Fruit fly (Drosophila melanogaster) whole organism, embryonic: ENCODE measurements around the gene slam.

Experiments
- B-H1 ChIP-seq: fragments of 200-800 bp; sonication (Bioruptor generic); IDR thresholded peaks from 3 replicates; pipeline ENCODE4 v1.3.6; 2022; ENCODE audit warnings: missing biosample characterization, missing genetic modification characterization
- Bdp1 ChIP-seq: fragments of 200-800 bp; sonication (Bioruptor generic); optimal IDR thresholded peaks from 3 replicates; lab custom pipeline; 2016; ENCODE audit warnings: missing biosample characterization, missing genetic modification characterization
- CG14965 ChIP-seq: fragments of 200-800 bp; sonication (Bioruptor generic); optimal IDR thresholded peaks from 2 replicates; lab custom pipeline; 2016; ENCODE audit warnings: missing biosample characterization, missing genetic modification characterization, borderline replicate concordance
- CG15269 ChIP-seq: fragments of 200-800 bp; sonication (Bioruptor generic); optimal IDR thresholded peaks from 2 replicates; lab custom pipeline; 2018; ENCODE audit warnings: missing biosample characterization, mild to moderate bottlenecking, missing genetic modification characterization, moderate library complexity
- CG15514 ChIP-seq: fragments of 200-800 bp; sonication (Bioruptor generic); optimal IDR thresholded peaks from 3 replicates; lab custom pipeline; 2017; ENCODE audit warnings: missing biosample characterization, missing genetic modification characterization, mild to moderate bottlenecking, moderate library complexity, missing genetic modification reagents
- CG16779 ChIP-seq: fragments of 200-800 bp; sonication (Bioruptor generic); IDR thresholded peaks from 2 replicates; pipeline ENCODE4 v1.3.6; 2022; ENCODE audit warnings: missing biosample characterization, missing genetic modification characterization
- CG16813 ChIP-seq: fragments of 200-800 bp; sonication (Bioruptor generic); IDR thresholded peaks from 3 replicates; pipeline ENCODE4 v1.3.6; 2022; ENCODE audit warnings: missing biosample characterization, missing genetic modification characterization; ENCODE audit not compliant: partially characterized antibody
- CG16815 ChIP-seq: fragments of 200-800 bp; sonication (Bioruptor generic); optimal IDR thresholded peaks from 3 replicates; lab custom pipeline; 2017; ENCODE audit warnings: missing biosample characterization, mild to moderate bottlenecking, missing genetic modification characterization
- CG16863 ChIP-seq: fragments of 200-800 bp; sonication (Bioruptor generic); optimal IDR thresholded peaks from 3 replicates; lab custom pipeline; 2016; ENCODE audit warnings: missing biosample characterization, missing genetic modification characterization
- CG2120 ChIP-seq: fragments of 200-800 bp; sonication (Bioruptor generic); optimal IDR thresholded peaks from 3 replicates; lab custom pipeline; 2016; ENCODE audit warnings: missing biosample characterization, missing genetic modification characterization
- CG2199 ChIP-seq: fragments of 200-800 bp; sonication (Bioruptor generic); IDR thresholded peaks from 3 replicates; pipeline ENCODE4 v1.3.6; 2022; ENCODE audit warnings: missing biosample characterization, missing genetic modification characterization
- CG3847 ChIP-seq: fragments of 200-800 bp; sonication (Bioruptor generic); IDR thresholded peaks from 2 replicates; pipeline ENCODE4 v1.3.6; 2022; ENCODE audit warnings: missing biosample characterization, missing genetic modification characterization
- CG4730 ChIP-seq: fragments of 200-800 bp; sonication (Bioruptor generic); IDR thresholded peaks from 2 replicates; pipeline ENCODE4 v1.3.6; 2022; ENCODE audit warnings: missing biosample characterization, missing genetic modification characterization
- CG4854 ChIP-seq: fragments of 200-800 bp; sonication (Bioruptor generic); optimal IDR thresholded peaks from 2 replicates; lab custom pipeline; 2016; ENCODE audit warnings: missing biosample characterization, missing genetic modification characterization, inconsistent platforms
- CG7839 ChIP-seq: fragments of 200-800 bp; sonication (Bioruptor generic); optimal IDR thresholded peaks from 3 replicates; lab custom pipeline; 2018; ENCODE audit warnings: missing biosample characterization, mild to moderate bottlenecking, missing genetic modification characterization, moderate library complexity
- CG8089 ChIP-seq: fragments of 200-800 bp; sonication (Bioruptor generic); optimal IDR thresholded peaks from 3 replicates; lab custom pipeline; 2016; ENCODE audit warnings: missing biosample characterization, missing genetic modification characterization
- CG8388 ChIP-seq: fragments of 200-800 bp; sonication (Bioruptor generic); optimal IDR thresholded peaks from 2 replicates; lab custom pipeline; 2019; ENCODE audit warnings: missing biosample characterization, mild to moderate bottlenecking, missing genetic modification characterization, moderate library complexity
- CG8924 ChIP-seq: fragments of 200-800 bp; optimal IDR thresholded peaks from 3 replicates; lab custom pipeline; 2019; ENCODE audit warnings: missing biosample characterization, mild to moderate bottlenecking, missing genetic modification characterization, moderate library complexity
- CG9817 ChIP-seq: fragments of 200-800 bp; sonication (Bioruptor generic); optimal IDR thresholded peaks from 2 replicates; lab custom pipeline; 2018; ENCODE audit warnings: missing biosample characterization, mild to moderate bottlenecking, missing genetic modification characterization, moderate library complexity
- CkIIα-i1 ChIP-seq: fragments of 200-800 bp; sonication (Bioruptor generic); IDR thresholded peaks from 2 replicates; pipeline ENCODE4 v1.3.6; 2022; ENCODE audit warnings: missing biosample characterization, missing genetic modification characterization
- D19A ChIP-seq: fragments of 200-800 bp; optimal IDR thresholded peaks from 3 replicates; lab custom pipeline; 2019; ENCODE audit warnings: missing biosample characterization, mild to moderate bottlenecking, missing genetic modification characterization, moderate library complexity
- ERR ChIP-seq: fragments of 200-800 bp; sonication (Bioruptor generic); optimal IDR thresholded peaks from 2 replicates; lab custom pipeline; 2016; ENCODE audit warnings: missing biosample characterization, missing genetic modification characterization
- Jarid2 ChIP-seq: fragments of 200-800 bp; sonication (Bioruptor generic); optimal IDR thresholded peaks from 3 replicates; lab custom pipeline; 2017; ENCODE audit warnings: mild to moderate bottlenecking, missing biosample characterization, missing genetic modification reagents, missing genetic modification characterization
- Med ChIP-seq: fragments of 200-800 bp; sonication (Bioruptor generic); peaks from one replicate; lab custom pipeline; 2016; ENCODE audit warnings: missing biosample characterization, missing genetic modification characterization, mild to moderate bottlenecking, inconsistent platforms, moderate library complexity
- Mes4 ChIP-seq: fragments of 200-800 bp; sonication (Bioruptor generic); optimal IDR thresholded peaks from 2 replicates; lab custom pipeline; 2016; ENCODE audit warnings: missing biosample characterization, missing genetic modification characterization
- Mrtf ChIP-seq: fragments of 200-800 bp; sonication (Bioruptor generic); IDR thresholded peaks from 3 replicates; pipeline ENCODE4 v1.3.6; 2022; ENCODE audit warnings: missing biosample characterization, missing genetic modification characterization
- NC2β ChIP-seq: fragments of 200-800 bp; sonication (Bioruptor generic); optimal IDR thresholded peaks from 2 replicates; lab custom pipeline; 2016; ENCODE audit warnings: missing biosample characterization, missing genetic modification characterization
- Spps ChIP-seq: fragments of 200-800 bp; sonication (Bioruptor generic); optimal IDR thresholded peaks from 2 replicates; lab custom pipeline; 2018; ENCODE audit warnings: missing biosample characterization, mild to moderate bottlenecking, missing genetic modification characterization
- al ChIP-seq: fragments of 200-800 bp; sonication (Bioruptor generic); IDR thresholded peaks from 2 replicates; pipeline ENCODE4 v1.3.6; 2022; ENCODE audit warnings: missing biosample characterization, missing genetic modification characterization
- bbx ChIP-seq: fragments of 200-800 bp; sonication (Bioruptor generic); IDR thresholded peaks from 2 replicates; pipeline ENCODE4 v1.3.6; 2022; ENCODE audit warnings: missing biosample characterization, missing genetic modification characterization; ENCODE audit not compliant: partially characterized antibody
- btn ChIP-seq: fragments of 200-800 bp; sonication (Bioruptor generic); optimal IDR thresholded peaks from 2 replicates; lab custom pipeline; 2016; ENCODE audit warnings: missing biosample characterization, missing genetic modification characterization
- da ChIP-seq: fragments of 200-800 bp; sonication (Bioruptor generic); optimal IDR thresholded peaks from 2 replicates; lab custom pipeline; 2016; ENCODE audit warnings: missing biosample characterization, missing genetic modification characterization
- en ChIP-seq: fragments of 200-800 bp; sonication (Bioruptor generic); optimal IDR thresholded peaks from 2 replicates; lab custom pipeline; 2016; ENCODE audit warnings: missing biosample characterization, missing genetic modification characterization
- ftz-f1 ChIP-seq: fragments of 200-800 bp; sonication (Bioruptor generic); optimal IDR thresholded peaks from 2 replicates; lab custom pipeline; 2016; ENCODE audit warnings: missing biosample characterization, missing genetic modification characterization
- gem ChIP-seq: fragments of 200-800 bp; sonication (Bioruptor generic); optimal IDR thresholded peaks from 2 replicates; lab custom pipeline; 2019; ENCODE audit warnings: missing biosample characterization, mild to moderate bottlenecking, missing genetic modification characterization, moderate library complexity
- gt ChIP-seq: fragments of 200-800 bp; sonication (Bioruptor generic); IDR thresholded peaks from 2 replicates; pipeline ENCODE4 v1.3.6; 2022; ENCODE audit warnings: missing biosample characterization, missing genetic modification characterization
- hb ChIP-seq: fragments of 200-800 bp; sonication (Bioruptor generic); IDR thresholded peaks from 3 replicates; pipeline ENCODE4 v1.3.6; 2022; ENCODE audit warnings: missing biosample characterization, missing genetic modification characterization; ENCODE audit not compliant: partially characterized antibody
- ind ChIP-seq: fragments of 200-800 bp; sonication (Bioruptor generic); optimal IDR thresholded peaks from 3 replicates; lab custom pipeline; 2016; ENCODE audit warnings: missing biosample characterization, missing genetic modification characterization
- inv ChIP-seq: fragments of 200-800 bp; sonication (Bioruptor generic); IDR thresholded peaks from 2 replicates; pipeline ENCODE4 v1.3.6; 2022; ENCODE audit warnings: missing biosample characterization, missing genetic modification characterization; ENCODE audit not compliant: partially characterized antibody
- jing ChIP-seq: fragments of 200-800 bp; sonication (Bioruptor generic); optimal IDR thresholded peaks from 2 replicates; lab custom pipeline; 2018; ENCODE audit warnings: missing biosample characterization, mild to moderate bottlenecking, missing genetic modification characterization
- jumu ChIP-seq: fragments of 200-800 bp; sonication (Bioruptor generic); optimal IDR thresholded peaks from 3 replicates; lab custom pipeline; 2016; ENCODE audit warnings: missing biosample characterization, missing genetic modification characterization
- lov ChIP-seq, 2 experiments: fragments of 200-800 bp in 1 of 2; fragments of >200 bp in 1 of 2; sonication (Bioruptor generic) in 1 of 2; IDR thresholded peaks in 1 of 2; optimal IDR thresholded peaks in 1 of 2; 2 replicates in 1 of 2; 3 replicates in 1 of 2; pipeline versions ENCODE4 v1.3.6 to Lab custom; 2017 to 2022; ENCODE audit warnings: missing biosample characterization in 1 of 2, missing genetic modification characterization in 1 of 2
- nom ChIP-seq: fragments of 200-800 bp; sonication (Bioruptor generic); optimal IDR thresholded peaks from 2 replicates; lab custom pipeline; 2017; ENCODE audit warnings: missing biosample characterization, missing genetic modification characterization, mild to moderate bottlenecking, moderate library complexity, missing genetic modification reagents
- pho ChIP-seq: fragments of 200-800 bp; sonication (Bioruptor generic); optimal IDR thresholded peaks from 2 replicates; lab custom pipeline; 2016; ENCODE audit warnings: missing biosample characterization, missing genetic modification characterization
- pita ChIP-seq: fragments of 200-800 bp; sonication (Bioruptor generic); optimal IDR thresholded peaks from 2 replicates; lab custom pipeline; 2017; ENCODE audit warnings: missing biosample characterization, mild to moderate bottlenecking, missing genetic modification characterization
- row ChIP-seq: fragments of 200-800 bp; sonication (Bioruptor generic); IDR thresholded peaks from 3 replicates; pipeline ENCODE4 v1.3.6; 2022; ENCODE audit warnings: missing biosample characterization, missing genetic modification characterization
- seq ChIP-seq: fragments of 200-800 bp; sonication (Bioruptor generic); IDR thresholded peaks from 2 replicates; pipeline ENCODE4 v1.3.6; 2022; ENCODE audit warnings: missing biosample characterization, missing genetic modification characterization
- sima ChIP-seq: fragments of 200-800 bp; sonication (Bioruptor generic); optimal IDR thresholded peaks from 2 replicates; lab custom pipeline; 2016; ENCODE audit warnings: missing biosample characterization, missing genetic modification characterization
- tna ChIP-seq: fragments of 200-800 bp; sonication (Bioruptor generic); IDR thresholded peaks from 2 replicates; pipeline ENCODE4 v1.3.6; 2022; ENCODE audit warnings: missing biosample characterization, missing genetic modification characterization; ENCODE audit not compliant: partially characterized antibody
- wor ChIP-seq: fragments of 200-800 bp; sonication (Bioruptor generic); IDR thresholded peaks from 2 replicates; pipeline ENCODE4 v1.3.6; 2022; ENCODE audit warnings: missing biosample characterization, missing genetic modification characterization

Gene slam

DNA sequence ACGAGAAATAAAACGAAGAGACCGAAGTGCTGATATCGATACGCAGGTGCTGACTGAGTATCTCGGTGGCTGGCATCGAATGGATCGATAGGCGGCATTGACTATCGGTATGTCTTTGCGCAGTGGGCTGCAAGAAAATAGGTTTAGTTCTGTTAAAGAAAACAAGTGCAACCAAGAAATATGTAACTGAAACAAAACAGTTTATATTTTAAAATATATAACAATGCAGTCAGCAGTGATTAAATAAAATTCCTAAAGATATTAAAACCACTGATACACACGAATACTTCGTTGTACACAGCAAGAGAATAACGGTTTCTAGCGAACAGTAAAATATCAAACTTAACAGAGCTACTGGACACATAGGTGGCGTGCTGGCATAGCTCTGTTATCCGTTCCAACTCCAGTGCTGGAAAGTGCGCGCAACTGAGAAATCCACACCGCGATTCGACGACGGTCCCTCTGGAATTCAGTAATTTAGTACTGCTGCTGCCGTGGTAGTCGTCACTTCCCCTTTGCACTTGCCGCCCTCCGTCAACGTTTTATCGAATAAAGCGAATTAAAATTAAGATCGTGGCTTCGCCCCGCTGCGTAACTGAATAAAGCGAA lies 33.7 kb upstream of the slam start, which contains the start of the genes Pez and Cpr (continued):
- TF ChIP-seq Mrtf (GFP tag; lab: Robert Waterston, UW) (no peak; the same call in 2 of the 3 replicates), CG3847 (GFP tag; lab: Robert Waterston, UW) (peak; percentile 66), CG8089 (GFP tag; lab: Kevin White, UChicago) (no peak), en (GFP tag; lab: Kevin White, UChicago) (no peak), nom (GFP tag; lab: Kevin White, UChicago) (no peak), CG2120 (GFP tag; lab: Kevin White, UChicago) (peak; percentile 56), bbx (peak; percentile 82), NC2β (GFP tag; lab: Kevin White, UChicago) (peak; percentile 36), CG15514 (peak; percentile 68), CG8924 (tag; lab: Kevin White, UChicago) (peak; percentile 49), CG15269 (no peak), Spps (tag; lab: Kevin White, UChicago) (no peak), jing (GFP tag; lab: Kevin White, UChicago) (no peak), btn (peak; percentile 17), CG8388 (no peak), CG4854 (GFP tag; lab: Kevin White, UChicago) (no peak), B-H1 (GFP tag; lab: Robert Waterston, UW) (peak; percentile 15; the same call in 2 of the 3 replicates), CkIIα-i1 (GFP tag; lab: Robert Waterston, UW) (no peak), ERR (GFP tag; lab: Kevin White, UChicago) (no peak), pita (no peak), da (GFP tag; lab: Kevin White, UChicago) (no peak), CG9817 (peak; percentile 23), seq (GFP tag; lab: Robert Waterston, UW) (no peak), al (GFP tag; lab: Robert Waterston, UW) (peak; percentile 10; the same call in 1 of the 2 replicates), CG2199 (GFP tag; lab: Robert Waterston, UW) (no peak), Bdp1 (GFP tag; lab: Kevin White, UChicago) (no peak), ind (GFP tag; lab: Kevin White, UChicago) (peak; percentile 37), inv (peak; percentile 68), Med (peak; percentile 97), ftz-f1 (no peak), CG16863 (peak; percentile 67), row (GFP tag; lab: Robert Waterston, UW) (no peak), gt (GFP tag; lab: Robert Waterston, UW) (0 out of 2 replicates have a peak, but pooled peaks have one; percentile 25), CG14965 (no peak), hb (GFP tag; lab: Robert Waterston, UW) (peak; percentile 73; the same call in 2 of the 3 replicates), D19A (tag; lab: Kevin White, UChicago) (no peak), tna (GFP tag; lab: Robert Waterston, UW) (peak; percentile 23; the same call in 1 of the 2 replicates), CG16779 (GFP tag; lab: Robert Waterston, UW) (no peak), sima (GFP tag; lab: Kevin White, UChicago) (no peak), lov (optimal IDR thresholded peaks at IDR 0.05; lab: Kevin White, UChicago) (no peak), lov (GFP tag; IDR thresholded peaks at IDR 0.05; lab: Robert Waterston, UW) (no peak), gem (tag; lab: Kevin White, UChicago) (no peak), pho (GFP tag; lab: Kevin White, UChicago) (peak; percentile 64), CG16813 (peak; percentile 83), Jarid2 (GFP tag; lab: Kevin White, UChicago) (peak; percentile 79), wor (GFP tag; lab: Robert Waterston, UW) (no peak), Mes4 (GFP tag; lab: Kevin White, UChicago) (peak; percentile 14), CG16815 (GFP tag; lab: Kevin White, UChicago) (no peak), jumu (peak; percentile 31), CG4730 (GFP tag; lab: Robert Waterston, UW) (no peak), CG7839 (tag; lab: Kevin White, UChicago) (no peak)
